Fruit fly (Drosophila melanogaster): ENCODE measurements around the gene Diedel.
A peak's percentile ranks its signal among the peaks of the same experiment; 100 is the strongest.

Diedel gene

DNA sequence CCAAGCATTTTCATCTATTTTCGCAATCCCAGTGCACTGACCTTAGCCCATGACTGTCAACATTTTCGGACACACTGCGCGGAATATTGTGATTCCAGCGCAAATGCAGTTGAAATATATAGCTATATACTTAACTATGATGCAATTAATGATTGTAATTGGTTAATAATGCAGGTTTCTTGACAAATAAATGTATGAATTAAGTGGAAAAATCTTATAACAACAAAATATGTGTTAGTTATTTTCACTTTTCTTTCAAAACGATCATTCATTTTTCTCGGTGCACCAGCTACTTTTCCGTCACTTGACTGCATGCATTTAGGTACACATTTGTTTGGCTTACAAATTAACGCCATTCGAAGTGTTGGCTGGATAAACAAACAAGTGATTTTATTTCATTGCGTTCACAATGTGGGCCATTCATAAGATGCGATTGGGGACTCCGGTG lies 34.9 kb upstream of the Diedel start (continued):
- TF ChIP-seq YL-1 (GFP tag; optimal IDR thresholded peaks at IDR 0.05) (no peak), CG10543 (GFP tag; optimal IDR thresholded peaks at IDR 0.05) (no peak), Sry-β (GFP tag; optimal IDR thresholded peaks at IDR 0.05) (no peak), CG10209 (GFP tag; optimal IDR thresholded peaks at IDR 0.05) (peak; percentile 14), CG4617 (GFP tag; optimal IDR thresholded peaks at IDR 0.05; ENCODE audit: borderline replicate concordance) (no peak), jing (GFP tag; optimal IDR thresholded peaks at IDR 0.05) (peak; percentile 65), ttk (GFP tag; IDR thresholded peaks at IDR 0.05) (peak; percentile 41; the same call in 1 of the 2 replicates), Dek (tag; optimal IDR thresholded peaks at IDR 0.05) (peak; percentile 15), CG1233 (GFP tag; optimal IDR thresholded peaks at IDR 0.05) (peak; percentile 46), pum (GFP tag; optimal IDR thresholded peaks at IDR 0.05) (peak; percentile 66), dpn (GFP tag; optimal IDR thresholded peaks at IDR 0.05) (peak; percentile 15 to 42), CG17829 (tag; optimal IDR thresholded peaks at IDR 0.05) (peak; percentile 61), CG13296 (GFP tag; optimal IDR thresholded peaks at IDR 0.05) (no peak), bcd (GFP tag; optimal IDR thresholded peaks at IDR 0.05) (peak; percentile 28), bsh (GFP tag; optimal IDR thresholded peaks at IDR 0.05) (peak in 1 of 2 experiments; percentile 77), CG2678 (tag; optimal IDR thresholded peaks at IDR 0.05) (peak; percentile 49), her (GFP tag; optimal IDR thresholded peaks at IDR 0.05) (no peak), CG7963 (GFP tag; IDR thresholded peaks at IDR 0.05; ENCODE audit: partially characterized antibody) (no peak), tll (GFP tag; optimal IDR thresholded peaks at IDR 0.05) (peak in 1 of 2 experiments; percentile 39), CG1603 (tag; optimal IDR thresholded peaks at IDR 0.05) (peak; percentile 82), Kr (GFP tag; optimal IDR thresholded peaks at IDR 0.05) (peak; percentile 39), Hsf (GFP tag; optimal IDR thresholded peaks at IDR 0.05) (peak; percentile 65), fd64A (GFP tag; optimal IDR thresholded peaks at IDR 0.05) (peak; percentile 85), CG1647 (GFP tag; optimal IDR thresholded peaks at IDR 0.05) (no peak), CG16815 (GFP tag; optimal IDR thresholded peaks at IDR 0.05) (peak; percentile 15), Med (GFP tag) (peak; percentile 83), zen (tag; optimal IDR thresholded peaks at IDR 0.05) (peak; percentile 62), CG2875 (GFP tag; optimal IDR thresholded peaks at IDR 0.05) (peak; percentile 69), jumu (GFP tag; optimal IDR thresholded peaks at IDR 0.05) (peak; percentile 41), bowl (GFP tag; IDR thresholded peaks at IDR 0.05) (no peak), unpg (GFP tag; optimal IDR thresholded peaks at IDR 0.05) (peak; percentile 71), Jarid2 (GFP tag; optimal IDR thresholded peaks at IDR 0.05) (peak; percentile 4), MESR4 (GFP tag; optimal IDR thresholded peaks at IDR 0.05) (no peak), CG8089 (GFP tag; optimal IDR thresholded peaks at IDR 0.05) (peak; percentile 14), B-H1 (GFP tag; IDR thresholded peaks at IDR 0.05) (no peak), maf-S (GFP tag; optimal IDR thresholded peaks at IDR 0.05) (peak; percentile 19), CG10431 (GFP tag; optimal IDR thresholded peaks at IDR 0.05) (peak; percentile 24), fd3F (GFP tag; optimal IDR thresholded peaks at IDR 0.05) (no peak), row (GFP tag; IDR thresholded peaks at IDR 0.05) (peak; percentile 62), Nf-YB (GFP tag; optimal IDR thresholded peaks at IDR 0.05) (peak; percentile 25), org-1 (GFP tag; optimal IDR thresholded peaks at IDR 0.05) (peak; percentile 44), Ptx1 (GFP tag; IDR thresholded peaks at IDR 0.05) (peak; percentile 30; the same call in 1 of the 2 replicates), pan (optimal IDR thresholded peaks at IDR 0.05) (no peak), pan (GFP tag; optimal IDR thresholded peaks at IDR 0.05 in 1 of 2, IDR thresholded peaks at IDR 0.05 in 1 of 2) (peak in 1 of 2 experiments; percentile 46), gsb (GFP tag; IDR thresholded peaks at IDR 0.05) (no peak), CG12219 (GFP tag; optimal IDR thresholded peaks at IDR 0.05) (peak; percentile 42), CG9437 (GFP tag; optimal IDR thresholded peaks at IDR 0.05) (peak; percentile 20), Hr51 (GFP tag; optimal IDR thresholded peaks at IDR 0.05) (peak; percentile 40 to 68), E2f1 (GFP tag; IDR thresholded peaks at IDR 0.05) (no peak)
